Worm (Caenorhabditis elegans): ENCODE data around the gene htrl-1.

DNA sequence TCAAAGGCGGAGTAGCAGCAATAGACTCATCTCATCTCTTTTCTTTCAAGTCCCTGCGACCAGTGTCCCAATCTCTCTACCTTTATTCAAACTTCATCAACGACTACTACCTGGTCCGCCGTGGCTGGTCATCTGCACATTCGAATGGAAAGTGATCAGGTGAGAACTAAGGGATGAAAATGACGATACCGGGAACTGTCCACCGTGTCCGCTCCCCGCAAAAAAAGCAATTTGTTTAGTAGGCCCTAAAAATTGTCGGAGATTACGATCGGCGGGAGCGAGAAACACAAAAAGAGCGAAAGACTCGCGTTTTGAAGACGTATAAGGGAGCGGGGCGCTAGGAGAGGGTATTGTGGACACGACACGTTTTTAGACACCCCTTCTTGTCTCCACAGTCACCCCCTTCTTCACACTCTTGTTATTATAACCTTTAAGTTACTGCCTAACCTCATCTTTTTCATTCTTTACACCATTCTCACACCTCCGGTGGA is 33.2 kb downstream of the htrl-1 start, which contains the start of gene zipt-16:
- no peak for TF ChIP-seq ztf-29 (GFP tag; IDR thresholded peaks at IDR 0.05)
- TF ChIP-seq tab-1 (GFP tag; IDR thresholded peaks at IDR 0.05) = no peak
- no peak for TF ChIP-seq ztf-23 (GFP tag; IDR thresholded peaks at IDR 0.05)
- TF ChIP-seq flt-1 (GFP tag; IDR thresholded peaks at IDR 0.05) = no peak
- TF ChIP-seq ref-1 (GFP tag; conservative IDR thresholded peaks at IDR 0.05) = no peak
